Worm (Caenorhabditis elegans) whole organism, L3 larva: ENCODE results near the gene F13B12.1.
A peak's percentile ranks its signal among the peaks of the same experiment; 100 is the strongest.

Source experiments
- ZK546.5 ChIP-seq: sonication (generic microtip); optimal IDR thresholded peaks from 2 replicates; lab custom pipeline; 2017; ENCODE audit warnings: missing biosample characterization, missing genetic modification characterization
- aly-2 ChIP-seq: fragments of 150-350 bp; optimal IDR thresholded peaks from 2 replicates; lab custom pipeline; 2014; ENCODE audit warnings: missing biosample characterization, missing genetic modification characterization
- ama-1 ChIP-seq: fragments of 150-350 bp; optimal IDR thresholded peaks from 2 replicates; lab custom pipeline; 2018
- ceh-28 ChIP-seq: fragments of 150-350 bp; optimal IDR thresholded peaks from 2 replicates; lab custom pipeline; 2014; ENCODE audit warnings: missing biosample characterization, missing genetic modification reagents, missing genetic modification characterization
- daf-12 ChIP-seq: fragments of 150-350 bp; optimal IDR thresholded peaks from 2 replicates; lab custom pipeline; 2014; ENCODE audit warnings: missing biosample characterization, missing genetic modification reagents, missing genetic modification characterization
- egl-27 ChIP-seq: sonication (generic microtip); optimal IDR thresholded peaks from 4 replicates; lab custom pipeline; 2017; ENCODE audit warnings: missing biosample characterization, missing genetic modification reagents, missing genetic modification characterization
- elt-1 ChIP-seq: fragments of 150-350 bp; optimal IDR thresholded peaks from 2 replicates; lab custom pipeline; 2014; ENCODE audit warnings: missing biosample characterization, missing genetic modification characterization
- elt-2 ChIP-seq: sonication (generic microtip); optimal IDR thresholded peaks from 2 replicates; lab custom pipeline; 2016; ENCODE audit warnings: missing genetic modification reagents, mild to moderate bottlenecking, missing genetic modification characterization, missing compliant biosample characterization
- elt-3 ChIP-seq, 3 experiments: fragments of 150-350 bp in 1 of 3; sonication (generic microtip) in 2 of 3; optimal IDR thresholded peaks; 2 replicates in 2 of 3; 4 replicates in 1 of 3; lab custom pipeline; 2014 to 2017; ENCODE audit warnings: missing biosample characterization in 3 of 3, missing genetic modification characterization in 3 of 3
- eor-1 ChIP-seq, 2 experiments: fragments of 150-350 bp; optimal IDR thresholded peaks; 2 replicates each; lab custom pipeline; 2014 to 2018; ENCODE audit warnings: missing biosample characterization in 2 of 2, missing genetic modification characterization in 2 of 2
- fkh-10 ChIP-seq: sonication (generic microtip); optimal IDR thresholded peaks from 2 replicates; lab custom pipeline; 2017; ENCODE audit warnings: missing biosample characterization, missing genetic modification reagents, missing genetic modification characterization
- fkh-2 ChIP-seq: fragments of 150-350 bp; optimal IDR thresholded peaks from 2 replicates; lab custom pipeline; 2014; ENCODE audit warnings: missing biosample characterization, missing genetic modification reagents, missing genetic modification characterization
- fos-1 ChIP-seq: fragments of 150-350 bp; optimal IDR thresholded peaks from 2 replicates; lab custom pipeline; 2014; ENCODE audit warnings: missing biosample characterization, missing genetic modification characterization
- hmg-11 ChIP-seq: sonication (generic microtip); optimal IDR thresholded peaks from 2 replicates; lab custom pipeline; 2016; ENCODE audit warnings: missing genetic modification characterization, missing compliant biosample characterization
- jun-1 ChIP-seq: fragments of 150-350 bp; optimal IDR thresholded peaks from 2 replicates; lab custom pipeline; 2014; ENCODE audit warnings: missing biosample characterization, missing genetic modification reagents, missing genetic modification characterization
- lin-39 ChIP-seq: fragments of 150-350 bp; optimal IDR thresholded peaks from 2 replicates; lab custom pipeline; 2018; ENCODE audit warnings: missing biosample characterization, missing genetic modification reagents, missing genetic modification characterization
- lsy-12 ChIP-seq: sonication (generic microtip); optimal IDR thresholded peaks from 2 replicates; lab custom pipeline; 2016; ENCODE audit warnings: mild to moderate bottlenecking, missing genetic modification characterization, missing compliant biosample characterization
- mdl-1 ChIP-seq: fragments of 150-350 bp; optimal IDR thresholded peaks from 2 replicates; lab custom pipeline; 2014; ENCODE audit warnings: missing biosample characterization, missing genetic modification characterization
- nhr-12 ChIP-seq: fragments of 150-350 bp; optimal IDR thresholded peaks from 2 replicates; lab custom pipeline; 2014; ENCODE audit warnings: missing biosample characterization, missing genetic modification characterization
- nhr-23 ChIP-seq: fragments of 150-350 bp; optimal IDR thresholded peaks from 2 replicates; lab custom pipeline; 2014; ENCODE audit warnings: missing biosample characterization, missing genetic modification reagents, missing genetic modification characterization
- nhr-237 ChIP-seq: fragments of 150-350 bp; optimal IDR thresholded peaks from 2 replicates; lab custom pipeline; 2014; ENCODE audit warnings: missing biosample characterization, missing genetic modification characterization
- nhr-25 ChIP-seq: sonication (generic microtip); optimal IDR thresholded peaks from 2 replicates; lab custom pipeline; 2017; ENCODE audit warnings: missing biosample characterization, missing genetic modification characterization
- nhr-28 ChIP-seq: fragments of 150-350 bp; optimal IDR thresholded peaks from 2 replicates; lab custom pipeline; 2014; ENCODE audit warnings: missing biosample characterization, missing genetic modification characterization
- nhr-43 ChIP-seq: sonication (generic microtip); optimal IDR thresholded peaks from 2 replicates; lab custom pipeline; 2016; ENCODE audit warnings: mild to moderate bottlenecking, missing genetic modification characterization, missing compliant biosample characterization; ENCODE audit not compliant: poor library complexity, severe bottlenecking
- nhr-76 ChIP-seq: fragments of 150-350 bp; sonication (generic microtip); optimal IDR thresholded peaks from 5 replicates; lab custom pipeline; 2014; ENCODE audit warnings: missing biosample characterization, missing genetic modification characterization
- nhr-77 ChIP-seq: fragments of 150-350 bp; optimal IDR thresholded peaks from 2 replicates; lab custom pipeline; 2014; ENCODE audit warnings: missing biosample characterization, missing genetic modification characterization
- pha-4 ChIP-seq: fragments of 150-350 bp; optimal IDR thresholded peaks from 2 replicates; lab custom pipeline; 2014; ENCODE audit warnings: missing biosample characterization, missing genetic modification reagents, missing genetic modification characterization
- pqm-1 ChIP-seq: fragments of 150-350 bp; optimal IDR thresholded peaks from 2 replicates; lab custom pipeline; 2017; ENCODE audit warnings: missing biosample characterization, missing genetic modification characterization, inconsistent platforms
- sea-2 ChIP-seq: fragments of 150-350 bp; sonication (generic microtip); optimal IDR thresholded peaks from 4 replicates; lab custom pipeline; 2014; ENCODE audit warnings: missing biosample characterization, missing genetic modification reagents, missing genetic modification characterization
- skn-1 ChIP-seq: fragments of 150-350 bp; optimal IDR thresholded peaks from 2 replicates; lab custom pipeline; 2014; ENCODE audit warnings: missing biosample characterization, missing genetic modification characterization
- tbx-2 ChIP-seq: sonication (generic microtip); optimal IDR thresholded peaks from 2 replicates; lab custom pipeline; 2016; ENCODE audit warnings: mild to moderate bottlenecking, missing genetic modification characterization, missing compliant biosample characterization
- unc-39 ChIP-seq: sonication (generic microtip); optimal IDR thresholded peaks from 4 replicates; lab custom pipeline; 2017; ENCODE audit warnings: missing biosample characterization, missing genetic modification characterization
- unc-62 ChIP-seq: fragments of 150-350 bp; sonication (generic microtip); optimal IDR thresholded peaks from 4 replicates; lab custom pipeline; 2014; ENCODE audit warnings: missing biosample characterization, missing genetic modification reagents, missing genetic modification characterization
- ztf-11 ChIP-seq: fragments of 150-350 bp; optimal IDR thresholded peaks from 2 replicates; lab custom pipeline; 2014; ENCODE audit warnings: missing biosample characterization, missing genetic modification characterization
- ztf-4 ChIP-seq: fragments of 150-350 bp; optimal IDR thresholded peaks from 2 replicates; lab custom pipeline; 2014; ENCODE audit warnings: missing biosample characterization, missing genetic modification characterization

Gene F13B12.1

ce11 chrIV:10422230-10422629, 2.2 kb downstream of the F13B12.1 start:
- TF ChIP-seq nhr-237 (no peak), skn-1 (tag; lab: Kevin White, UChicago) (no peak), nhr-28 (no peak), nhr-25 (no peak)

ce11 chrIV:10421256-10421655, 3.2 kb downstream of the F13B12.1 start:
- TF ChIP-seq ZK546.5 (tag; lab: Kevin White, UChicago) (no peak), nhr-76 (no peak), fkh-2 (tag; lab: Kevin White, UChicago) (no peak), pha-4 (tag; lab: Kevin White, UChicago) (no peak), eor-1 (tag; optimal IDR thresholded peaks at IDR 0.05; lab: Kevin White, UChicago) (no peak), unc-39 (tag; lab: Kevin White, UChicago) (no peak), pqm-1 (tag; lab: Kevin White, UChicago) (no peak), nhr-25 (no peak), nhr-43 (tag; lab: Kevin White, UChicago) (no peak), sea-2 (GFP tag; lab: Kevin White, UChicago) (no peak), mdl-1 (tag; lab: Kevin White, UChicago) (no peak), unc-62 (GFP tag; lab: Kevin White, UChicago) (no peak), nhr-23 (tag; lab: Kevin White, UChicago) (no peak), ceh-28 (no peak), elt-3 (tag; optimal IDR thresholded peaks at IDR 0.05; lab: Kevin White, UChicago) (no peak), daf-12 (no peak)
- TF ChIP-seq, all 47 proteins: peak for 0

ce11 chrIV:10420440-10420839, 4.0 kb downstream of the F13B12.1 start:
- TF ChIP-seq pqm-1 (tag; lab: Kevin White, UChicago) (peak; percentile 48), pha-4 (tag; lab: Kevin White, UChicago) (peak; percentile 44), elt-1 (tag; lab: Kevin White, UChicago) (no peak), elt-2 (peak; percentile 61)

ce11 chrIV:10419896-10420295, 4.5 kb downstream of the F13B12.1 start:
- TF ChIP-seq fkh-10 (GFP tag; lab: Kevin White, UChicago) (no peak), ceh-28 (no peak), lin-39 (tag; lab: Kevin White, UChicago) (peak; percentile 73), sea-2 (GFP tag; lab: Kevin White, UChicago) (no peak), unc-62 (GFP tag; lab: Kevin White, UChicago) (peak; percentile 31), elt-2 (no peak), tbx-2 (tag; lab: Kevin White, UChicago) (no peak), nhr-23 (tag; lab: Kevin White, UChicago) (no peak)

- TF ChIP-seq jun-1 (no peak), ama-1 (lab: Kevin White, UChicago) (no peak), egl-27 (no peak), ceh-28 (no peak), nhr-237 (no peak), nhr-77 (tag; lab: Kevin White, UChicago) (no peak), nhr-12 (tag; lab: Kevin White, UChicago) (no peak), elt-1 (tag; lab: Kevin White, UChicago) (no peak), ztf-11 (no peak), fos-1 (tag; lab: Kevin White, UChicago) (no peak)
- TF ChIP-seq, all 47 proteins: peak for 0
Observed at ce11 chrIV:10417781-10418180, 6.7 kb downstream of the F13B12.1 start, which contains the start of gene F13B12.6. Gene F13B12.6 (minus strand): TSS chrIV:10417881.

- TF ChIP-seq tbx-2 (tag; lab: Kevin White, UChicago) (no peak), eor-1 (tag; optimal IDR thresholded peaks at IDR 0.05; lab: Kevin White, UChicago) (no peak), sea-2 (GFP tag; lab: Kevin White, UChicago) (no peak), ceh-28 (no peak), egl-27 (no peak), elt-2 (no peak), jun-1 (no peak), hmg-11 (tag; lab: Kevin White, UChicago) (no peak), aly-2 (tag; lab: Kevin White, UChicago) (no peak), pqm-1 (tag; lab: Kevin White, UChicago) (no peak), nhr-43 (tag; lab: Kevin White, UChicago) (no peak), ztf-4 (tag; lab: Kevin White, UChicago) (no peak), lsy-12 (tag; lab: Kevin White, UChicago) (no peak), mdl-1 (tag; lab: Kevin White, UChicago) (no peak)
Observed at ce11 chrIV:10413828-10414227, 10.6 kb downstream of the F13B12.1 start, which contains the start of gene R10H10.7. Gene R10H10.7 (minus strand): TSS chrIV:10413928.
